Worm (Caenorhabditis elegans) whole organism, mixed stage, embryonic: ENCODE data around the gene ZK899.6.

ENCODE experiments used
- bed-3 ChIP-seq: fragments of 200-800 bp; sonication (Bioruptor generic); optimal IDR thresholded peaks from 3 replicates; lab custom pipeline; 2018; ENCODE audit warnings: mild to moderate bottlenecking, missing genetic modification characterization, moderate library complexity, missing compliant biosample characterization
- elt-1 ChIP-seq: sonication (generic microtip); optimal IDR thresholded peaks from 2 replicates; lab custom pipeline; 2017; ENCODE audit warnings: missing genetic modification characterization, mild to moderate bottlenecking, missing compliant biosample characterization, antibody characterized with exemption, moderate library complexity, borderline replicate concordance; ENCODE audit not compliant: insufficient read depth
- elt-3 ChIP-seq: fragments of 150-350 bp; optimal IDR thresholded peaks from 2 replicates; lab custom pipeline; 2014; ENCODE audit warnings: missing biosample characterization, missing genetic modification characterization
- lin-13 ChIP-seq: fragments of 150-350 bp; optimal IDR thresholded peaks from 2 replicates; lab custom pipeline; 2014; ENCODE audit warnings: missing biosample characterization, missing genetic modification characterization
- mep-1 ChIP-seq: fragments of 150-350 bp; optimal IDR thresholded peaks from 2 replicates; lab custom pipeline; 2017; ENCODE audit warnings: missing biosample characterization, missing genetic modification reagents, missing genetic modification characterization, inconsistent platforms
- nhr-12 ChIP-seq: fragments of 150-350 bp; optimal IDR thresholded peaks from 2 replicates; lab custom pipeline; 2014; ENCODE audit warnings: missing biosample characterization, missing genetic modification characterization
- sem-2 ChIP-seq: fragments of 200-800 bp; sonication (Bioruptor generic); optimal IDR thresholded peaks from 2 replicates; lab custom pipeline; 2018; ENCODE audit warnings: mild to moderate bottlenecking, missing genetic modification characterization, missing compliant biosample characterization
- tbx-8 ChIP-seq: fragments of 200-800 bp; sonication (Bioruptor generic); optimal IDR thresholded peaks from 2 replicates; lab custom pipeline; 2018; ENCODE audit warnings: mild to moderate bottlenecking, missing genetic modification characterization, moderate library complexity, missing compliant biosample characterization
- ztf-11 ChIP-seq: fragments of 150-350 bp; optimal IDR thresholded peaks from 2 replicates; lab custom pipeline; 2014; ENCODE audit warnings: missing biosample characterization, missing genetic modification characterization

DNA sequence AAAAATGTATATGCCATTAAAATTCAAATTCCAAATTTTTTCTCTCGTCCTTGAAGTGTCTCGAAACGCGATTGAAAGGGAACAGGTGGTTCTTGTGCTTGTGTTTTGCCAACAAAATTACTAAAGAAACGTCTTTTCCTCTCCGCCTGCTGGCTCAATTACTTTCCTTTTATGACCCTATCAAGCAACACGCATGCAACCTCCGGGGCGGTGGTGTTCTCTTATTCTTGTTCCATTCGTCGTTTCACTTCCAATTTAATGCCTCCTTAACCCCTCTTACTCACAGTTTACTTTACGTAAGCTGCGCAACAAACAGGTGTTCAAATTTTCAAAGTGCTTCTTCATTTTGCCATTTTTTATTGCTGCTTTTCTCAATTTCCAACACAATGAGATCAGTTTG, 20.6 kb downstream of the ZK899.6 start:
- TF ChIP-seq bed-3 (GFP tag; lab: Kevin White, UChicago) (no peak), ztf-11 (tag; lab: Kevin White, UChicago) (no peak), nhr-12 (no peak), mep-1 (tag; lab: Kevin White, UChicago) (no peak), sem-2 (GFP tag; lab: Kevin White, UChicago) (no peak), elt-1 (tag; lab: Kevin White, UChicago) (no peak), elt-3 (no peak), lin-13 (tag; lab: Kevin White, UChicago) (no peak), tbx-8 (no peak)
